Worm (Caenorhabditis elegans) whole organism, young adult: ENCODE results near the gene msp-142.

Source experiments
- B0019.2 ChIP-seq: fragments of 200-800 bp; sonication (Bioruptor generic); conservative IDR thresholded peaks from 2 replicates; pipeline ENCODE4 v1.3.6; 2022; ENCODE audit warnings: missing genetic modification reagents, missing genetic modification characterization, missing compliant biosample characterization
- ets-4 ChIP-seq: fragments of 200-800 bp; sonication (Bioruptor generic); optimal IDR thresholded peaks from 2 replicates; lab custom pipeline; 2018; ENCODE audit warnings: mild to moderate bottlenecking, missing genetic modification characterization, missing compliant biosample characterization
- hlh-12 ChIP-seq: sonication (generic microtip); optimal IDR thresholded peaks from 2 replicates; lab custom pipeline; 2016; ENCODE audit warnings: missing genetic modification characterization, missing compliant biosample characterization
- hsf-1 ChIP-seq: fragments of 200-800 bp; sonication (Bioruptor generic); IDR thresholded peaks from 2 replicates; pipeline ENCODE4 v1.3.6; 2022; ENCODE audit warnings: missing genetic modification reagents, missing genetic modification characterization, missing compliant biosample characterization
- nhr-90 ChIP-seq: sonication (generic microtip); optimal IDR thresholded peaks from 2 replicates; lab custom pipeline; 2016; ENCODE audit warnings: missing genotype, mild to moderate bottlenecking, missing genetic modification characterization, missing compliant biosample characterization

DNA sequence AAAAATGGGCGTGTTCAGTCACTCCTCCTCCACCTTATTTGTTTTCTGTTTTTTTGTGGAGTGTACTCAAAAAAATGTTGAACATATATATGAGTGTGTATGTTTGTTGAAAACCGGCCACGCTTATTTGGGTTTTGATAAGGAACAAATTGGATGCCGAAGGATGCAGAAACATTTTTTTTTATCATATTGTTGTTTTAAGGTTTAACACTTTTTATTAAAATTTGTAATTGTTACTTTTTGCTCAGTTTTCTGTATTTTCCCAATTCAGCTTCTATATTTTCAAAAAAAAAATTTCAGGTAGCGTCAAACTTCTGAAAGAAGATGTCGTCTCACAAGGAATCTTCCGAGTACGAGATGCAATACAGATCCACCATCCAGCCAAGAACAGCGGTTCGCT, 32.4 kb upstream of the msp-142 start, which contains the start of gene ifb-1:
- no peak for TF ChIP-seq nhr-90 (tag; lab: Kevin White, UChicago)
- no peak for TF ChIP-seq hsf-1
- TF ChIP-seq ets-4: no peak
- no peak for TF ChIP-seq hlh-12
- no peak for TF ChIP-seq B0019.2
